Worm (Caenorhabditis elegans): ENCODE measurements around the gene T25B2.3.

T25B2.3 gene

DNA sequence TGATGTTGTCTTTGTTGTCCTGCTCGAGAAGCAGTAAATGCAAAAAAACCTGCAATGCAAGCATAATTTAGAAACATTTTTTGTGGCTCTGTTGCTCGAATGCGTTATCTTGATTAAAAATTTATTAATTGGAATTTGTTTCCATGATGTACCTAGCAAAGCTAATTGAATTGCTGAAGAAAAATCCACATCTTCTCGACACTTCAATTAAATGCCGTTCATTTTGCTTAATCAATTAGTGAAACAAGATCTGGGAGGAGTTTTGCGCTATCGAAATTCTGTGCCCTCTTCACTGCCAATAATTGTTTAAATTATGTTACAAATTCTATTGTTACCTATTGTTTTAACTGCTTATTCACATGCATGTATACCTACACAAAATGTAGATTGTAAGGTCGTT, at the start of gene T25B2.3:
Gene T25B2.3, plus strand, starts transcription at position 301 of the 400 bp plus-strand sequence.
- TF ChIP-seq tbx-37 (GFP tag; conservative IDR thresholded peaks at IDR 0.05) (no peak), aly-1 (tag; optimal IDR thresholded peaks at IDR 0.05) (no peak), ceh-13 (GFP tag; optimal IDR thresholded peaks at IDR 0.05) (no peak), hnd-1 (tag; optimal IDR thresholded peaks at IDR 0.05) (no peak), tbx-11 (GFP tag; IDR thresholded peaks at IDR 0.05) (no peak), hmg-4 (GFP tag; optimal IDR thresholded peaks at IDR 0.05) (no peak), sea-1 (GFP tag; conservative IDR thresholded peaks at IDR 0.05) (no peak), ceh-36 (tag; optimal IDR thresholded peaks at IDR 0.05) (no peak), hmbx-1 (tag; optimal IDR thresholded peaks at IDR 0.05) (no peak), F13C5.2 (tag; optimal IDR thresholded peaks at IDR 0.05) (no peak), tra-4 (tag; optimal IDR thresholded peaks at IDR 0.05) (no peak), ets-7 (tag; optimal IDR thresholded peaks at IDR 0.05) (no peak), scrt-1 (GFP tag; IDR thresholded peaks at IDR 0.05) (no peak), B0310.2 (tag; optimal IDR thresholded peaks at IDR 0.05) (no peak), pes-1 (GFP tag; IDR thresholded peaks at IDR 0.05) (no peak), flt-1 (GFP tag; IDR thresholded peaks at IDR 0.05) (no peak), ama-1 (optimal IDR thresholded peaks at IDR 0.05) (no peak)

DNA sequence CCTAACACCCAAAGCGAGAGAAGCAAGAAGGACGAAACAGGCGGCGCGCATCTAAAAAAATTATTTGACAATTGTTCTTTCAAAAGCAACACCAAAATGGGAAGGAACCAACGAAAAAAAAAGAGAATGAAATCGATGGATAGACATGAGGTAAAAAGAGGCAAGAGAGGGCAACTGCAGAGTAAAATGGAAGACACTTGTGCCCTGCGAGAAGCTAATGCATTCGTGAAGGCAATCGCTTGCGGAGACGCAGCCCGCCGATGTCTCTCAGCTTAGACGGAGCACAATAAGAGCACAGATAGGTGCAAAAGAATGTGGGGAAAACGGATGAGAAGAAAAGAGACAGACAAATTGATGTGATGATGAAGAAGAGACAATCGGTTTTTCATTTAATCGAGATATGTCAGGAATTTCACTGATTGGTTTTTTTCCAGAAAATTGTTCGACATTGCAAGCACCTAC, 47.7 kb upstream of the T25B2.3 start, which contains the start of gene C15H9.9:
Gene C15H9.9, minus strand, starts transcription at position 51 of the 462 bp plus-strand sequence.
- TF ChIP-seq ets-7 (tag; optimal IDR thresholded peaks at IDR 0.05) (no peak), F13C5.2 (tag; optimal IDR thresholded peaks at IDR 0.05) (peak; percentile 37), tbx-11 (GFP tag; IDR thresholded peaks at IDR 0.05) (no peak), hmg-4 (GFP tag; optimal IDR thresholded peaks at IDR 0.05) (no peak), tra-4 (tag; optimal IDR thresholded peaks at IDR 0.05) (no peak)

DNA sequence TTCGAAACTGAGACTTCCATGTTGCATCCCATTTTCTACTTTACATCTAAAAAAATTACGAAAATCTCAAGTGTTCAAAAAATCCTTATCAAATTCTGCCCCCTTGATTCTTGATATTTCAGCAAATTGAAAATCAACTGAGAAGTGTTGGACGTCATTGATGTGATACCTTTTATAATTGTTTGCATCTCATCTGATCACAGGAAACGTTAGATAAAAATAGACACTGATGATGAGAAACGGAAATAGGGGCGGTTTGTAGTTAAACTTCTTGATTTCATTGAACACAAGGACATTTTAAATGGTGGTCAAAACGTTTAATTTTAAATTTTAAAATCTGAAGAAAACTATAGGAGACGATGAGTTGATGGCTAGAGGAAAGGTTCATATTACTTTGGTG, 47.2 kb upstream of the T25B2.3 start:
- no peak for TF ChIP-seq scrt-1 (GFP tag; IDR thresholded peaks at IDR 0.05)
- TF ChIP-seq ets-7 (tag; optimal IDR thresholded peaks at IDR 0.05): no peak
- TF ChIP-seq pes-1 (GFP tag; IDR thresholded peaks at IDR 0.05): no peak
- no peak for TF ChIP-seq F13C5.2 (tag; optimal IDR thresholded peaks at IDR 0.05)
- no peak for TF ChIP-seq ama-1 (optimal IDR thresholded peaks at IDR 0.05)
- no peak for TF ChIP-seq aly-1 (tag; optimal IDR thresholded peaks at IDR 0.05)
- TF ChIP-seq ceh-36 (tag; optimal IDR thresholded peaks at IDR 0.05): no peak
- no peak for TF ChIP-seq tbx-11 (GFP tag; IDR thresholded peaks at IDR 0.05)
- no peak for TF ChIP-seq sea-1 (GFP tag; conservative IDR thresholded peaks at IDR 0.05)
- no peak for TF ChIP-seq hmbx-1 (tag; optimal IDR thresholded peaks at IDR 0.05)
- no peak for TF ChIP-seq tra-4 (tag; optimal IDR thresholded peaks at IDR 0.05)
- no peak for TF ChIP-seq hnd-1 (tag; optimal IDR thresholded peaks at IDR 0.05)

DNA sequence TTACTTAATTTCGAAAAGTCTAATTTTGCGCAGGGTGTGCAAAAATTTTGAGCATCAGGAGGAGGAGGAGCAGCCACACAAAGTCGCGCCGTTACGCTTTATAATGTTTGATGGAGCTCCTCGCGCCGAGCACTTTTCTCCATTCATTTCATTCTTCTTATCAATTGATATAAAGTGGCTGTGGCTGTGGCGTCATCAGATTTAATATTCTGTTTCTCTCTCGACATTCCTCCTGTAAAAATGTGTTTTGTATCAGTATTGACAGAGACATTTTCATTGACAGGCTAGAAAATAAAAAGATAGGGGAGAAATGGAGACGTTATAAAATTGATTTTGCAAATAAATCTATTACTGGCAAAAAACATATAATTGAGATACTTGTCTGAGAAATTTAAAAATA, 46.7 kb upstream of the T25B2.3 start:
- no peak for TF ChIP-seq tbx-11 (GFP tag; IDR thresholded peaks at IDR 0.05)
- TF ChIP-seq aly-1 (tag; optimal IDR thresholded peaks at IDR 0.05): no peak
- no peak for TF ChIP-seq hmbx-1 (tag; optimal IDR thresholded peaks at IDR 0.05)
- no peak for TF ChIP-seq flt-1 (GFP tag; IDR thresholded peaks at IDR 0.05)
- TF ChIP-seq tra-4 (tag; optimal IDR thresholded peaks at IDR 0.05): no peak
- no peak for TF ChIP-seq scrt-1 (GFP tag; IDR thresholded peaks at IDR 0.05)
- no peak for TF ChIP-seq hnd-1 (tag; optimal IDR thresholded peaks at IDR 0.05)
- no peak for TF ChIP-seq ets-7 (tag; optimal IDR thresholded peaks at IDR 0.05)
- no peak for TF ChIP-seq sea-1 (GFP tag; conservative IDR thresholded peaks at IDR 0.05)
- TF ChIP-seq ceh-13 (GFP tag; optimal IDR thresholded peaks at IDR 0.05): no peak

DNA sequence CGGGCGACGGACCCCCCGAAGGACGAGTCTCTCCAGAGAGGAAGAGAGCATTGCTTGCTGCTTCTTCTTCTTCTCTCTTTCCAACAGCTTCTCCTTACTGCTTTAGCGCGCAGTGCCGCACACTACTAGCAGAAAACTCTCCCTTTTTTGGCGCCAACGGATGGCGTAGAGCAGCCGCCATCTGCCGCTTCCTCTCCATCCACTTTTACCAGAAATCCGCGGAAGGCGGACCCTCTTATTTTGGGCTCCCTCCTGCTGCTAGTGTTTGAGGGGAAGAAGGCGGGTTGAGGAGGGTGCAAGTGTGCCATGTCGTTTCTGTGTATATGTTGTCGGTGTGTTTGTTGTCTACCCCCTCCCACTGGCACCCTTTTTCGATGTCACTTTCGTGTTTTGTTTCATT, 41.5 kb upstream of the T25B2.3 start:
- TF ChIP-seq F13C5.2 (tag; optimal IDR thresholded peaks at IDR 0.05) (peak; percentile 37), hmg-4 (GFP tag; optimal IDR thresholded peaks at IDR 0.05) (peak; percentile 35), flt-1 (GFP tag; IDR thresholded peaks at IDR 0.05) (no peak)

ce11 chrX:6138243-6138642, 37.7 kb upstream of the T25B2.3 start, which contains the start of gene Y72A10A.1:
TSS of gene Y72A10A.1 (minus strand) at chrX:6138343.
- TF ChIP-seq hmg-4 (GFP tag; optimal IDR thresholded peaks at IDR 0.05): no peak
- TF ChIP-seq tbx-37 (GFP tag; conservative IDR thresholded peaks at IDR 0.05): no peak
- no peak for TF ChIP-seq ama-1 (optimal IDR thresholded peaks at IDR 0.05)
- TF ChIP-seq sea-1 (GFP tag; conservative IDR thresholded peaks at IDR 0.05): no peak
- no peak for TF ChIP-seq hnd-1 (tag; optimal IDR thresholded peaks at IDR 0.05)
- no peak for TF ChIP-seq aly-1 (tag; optimal IDR thresholded peaks at IDR 0.05)
- TF ChIP-seq tbx-11 (GFP tag; IDR thresholded peaks at IDR 0.05): no peak
- TF ChIP-seq tra-4 (tag; optimal IDR thresholded peaks at IDR 0.05): no peak
- no peak for TF ChIP-seq pes-1 (GFP tag; IDR thresholded peaks at IDR 0.05)
- TF ChIP-seq scrt-1 (GFP tag; IDR thresholded peaks at IDR 0.05): no peak
- no peak for TF ChIP-seq flt-1 (GFP tag; IDR thresholded peaks at IDR 0.05)
- no peak for TF ChIP-seq ceh-13 (GFP tag; optimal IDR thresholded peaks at IDR 0.05)
- no peak for TF ChIP-seq ceh-36 (tag; optimal IDR thresholded peaks at IDR 0.05)
- no peak for TF ChIP-seq ets-7 (tag; optimal IDR thresholded peaks at IDR 0.05)
- TF ChIP-seq B0310.2 (tag; optimal IDR thresholded peaks at IDR 0.05): no peak
- no peak for TF ChIP-seq F13C5.2 (tag; optimal IDR thresholded peaks at IDR 0.05)
- TF ChIP-seq hmbx-1 (tag; optimal IDR thresholded peaks at IDR 0.05): no peak

DNA sequence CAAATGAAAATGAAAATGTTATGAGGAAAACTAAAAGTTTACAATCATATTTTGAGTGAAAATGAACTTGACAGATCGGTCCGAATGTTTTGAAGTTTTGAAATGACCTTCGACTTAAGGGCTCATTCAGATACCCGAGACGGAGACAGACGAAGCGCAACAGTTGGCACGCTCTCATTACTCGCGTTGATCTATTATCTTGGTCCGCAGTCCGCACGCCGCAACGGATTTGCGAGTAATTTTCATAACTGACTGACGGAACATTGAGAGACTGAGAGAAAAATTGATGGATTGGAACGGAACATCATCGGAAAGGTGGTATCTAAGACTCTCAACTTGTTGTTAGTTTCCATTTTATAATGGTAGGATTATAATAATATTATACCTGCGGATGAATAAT, 30.0 kb upstream of the T25B2.3 start:
- TF ChIP-seq ama-1 (optimal IDR thresholded peaks at IDR 0.05) (no peak), tbx-37 (GFP tag; conservative IDR thresholded peaks at IDR 0.05) (no peak)

DNA sequence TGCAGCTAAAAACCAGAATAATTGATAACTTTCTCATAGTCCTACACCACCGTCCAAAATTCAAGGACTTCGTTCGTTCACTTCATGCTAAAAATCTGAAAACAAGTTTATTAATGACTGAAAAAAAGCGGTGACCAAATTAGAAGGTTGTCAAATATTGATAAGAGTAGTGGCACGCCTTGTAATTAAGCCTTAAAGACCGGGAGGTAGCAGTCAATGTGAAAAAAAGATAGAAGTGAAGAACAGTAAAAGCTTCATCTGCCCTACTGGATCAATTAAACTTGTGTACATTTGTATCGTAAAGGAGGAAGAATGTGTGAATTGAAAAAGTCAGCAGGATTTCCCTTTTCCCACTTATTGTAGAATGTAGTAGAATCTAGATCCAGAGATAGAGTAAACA, 25.5 kb upstream of the T25B2.3 start, which contains the start of gene tag-275:
Gene tag-275, minus strand, starts transcription at position 101 of the 400 bp plus-strand sequence.
- TF ChIP-seq ets-7 (tag; optimal IDR thresholded peaks at IDR 0.05): no peak
- TF ChIP-seq flt-1 (GFP tag; IDR thresholded peaks at IDR 0.05): no peak
- TF ChIP-seq sea-1 (GFP tag; conservative IDR thresholded peaks at IDR 0.05): no peak
- no peak for TF ChIP-seq ama-1 (optimal IDR thresholded peaks at IDR 0.05)
- TF ChIP-seq hmg-4 (GFP tag; optimal IDR thresholded peaks at IDR 0.05): no peak
- no peak for TF ChIP-seq hmbx-1 (tag; optimal IDR thresholded peaks at IDR 0.05)
- no peak for TF ChIP-seq B0310.2 (tag; optimal IDR thresholded peaks at IDR 0.05)
- TF ChIP-seq tra-4 (tag; optimal IDR thresholded peaks at IDR 0.05): no peak
- no peak for TF ChIP-seq ceh-36 (tag; optimal IDR thresholded peaks at IDR 0.05)
- no peak for TF ChIP-seq ceh-13 (GFP tag; optimal IDR thresholded peaks at IDR 0.05)
- TF ChIP-seq pes-1 (GFP tag; IDR thresholded peaks at IDR 0.05): no peak
